Worm (Caenorhabditis elegans): ENCODE results near the gene lido-13.

DNA sequence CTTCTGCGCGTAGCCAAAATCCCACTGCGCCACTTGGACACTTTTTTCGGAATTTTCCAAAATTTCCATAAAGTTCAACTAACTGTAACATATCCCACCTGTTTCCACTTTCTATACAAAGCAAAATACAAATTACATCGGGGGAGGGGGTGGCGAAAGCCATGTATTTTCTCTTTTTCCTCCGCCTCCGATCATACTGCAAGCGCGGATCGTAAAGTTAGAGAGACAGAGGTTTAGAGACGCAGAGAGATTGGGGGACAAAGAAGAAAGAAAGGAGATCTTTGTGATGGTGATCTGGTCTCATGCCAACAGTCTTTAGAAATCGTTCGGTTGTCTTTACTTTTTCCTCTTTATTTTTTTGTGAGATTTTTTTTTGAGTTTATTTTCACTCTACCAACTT, 25.9 kb downstream of the lido-13 start:
- TF ChIP-seq eor-1 (tag; optimal IDR thresholded peaks at IDR 0.05) (no peak), nhr-76 (tag; optimal IDR thresholded peaks at IDR 0.05) (no peak), ztf-11 (tag; optimal IDR thresholded peaks at IDR 0.05) (no peak), fkh-2 (tag; optimal IDR thresholded peaks at IDR 0.05) (no peak), nhr-43 (tag; optimal IDR thresholded peaks at IDR 0.05; ENCODE audit: poor library complexity, severe bottlenecking) (no peak), aly-2 (tag; optimal IDR thresholded peaks at IDR 0.05) (no peak), nhr-237 (tag; optimal IDR thresholded peaks at IDR 0.05) (no peak), lsy-12 (tag; optimal IDR thresholded peaks at IDR 0.05) (no peak), nhr-12 (tag; optimal IDR thresholded peaks at IDR 0.05) (no peak), ama-1 (optimal IDR thresholded peaks at IDR 0.05) (no peak), pqm-1 (tag; optimal IDR thresholded peaks at IDR 0.05) (no peak), R02D3.7 (tag; optimal IDR thresholded peaks at IDR 0.05) (no peak), fos-1 (tag; optimal IDR thresholded peaks at IDR 0.05) (no peak)

All from whole organism, L3 larva.